Worm (Caenorhabditis elegans): ENCODE results near the gene pqn-18.

DNA sequence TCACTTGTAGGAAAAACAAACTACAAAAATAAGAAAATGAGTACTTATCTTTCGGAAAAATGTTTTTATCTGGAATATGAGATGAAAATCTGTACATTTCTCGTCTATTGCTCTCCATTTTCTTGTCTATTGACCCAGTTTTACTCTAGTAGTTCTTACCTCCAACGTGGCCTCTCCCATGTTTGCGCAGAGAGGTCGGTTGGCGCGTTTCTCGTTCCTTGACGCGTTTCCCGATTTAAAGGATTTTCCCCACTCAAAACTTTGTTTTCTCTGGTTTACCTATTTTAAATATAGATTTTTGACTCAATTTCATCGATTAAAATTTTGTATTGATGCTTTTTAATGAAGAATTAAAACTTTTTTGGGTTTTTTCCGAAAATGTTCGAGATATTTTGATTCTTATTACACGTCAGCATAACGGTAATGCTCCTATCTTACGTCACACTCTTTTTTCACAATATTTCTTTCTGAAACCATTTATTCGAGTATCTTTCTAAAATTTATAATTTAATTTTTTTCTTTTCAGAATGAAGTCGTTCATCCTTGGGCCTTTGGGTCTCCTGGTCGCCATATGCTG lies 46.8 kb upstream of the pqn-18 start, which contains the start of gene T14G8.3:
- TF ChIP-seq nhr-12 (tag; optimal IDR thresholded peaks at IDR 0.05) (no peak), lir-3 (tag; optimal IDR thresholded peaks at IDR 0.05; ENCODE audit: poor library complexity) (no peak), grh-1 (GFP tag; IDR thresholded peaks at IDR 0.05) (no peak)
